Worm (Caenorhabditis elegans) whole organism, dauer: ENCODE measurements around the gene bath-44.

Source experiments
- unc-62 ChIP-seq: sonication (generic microtip); optimal IDR thresholded peaks from 2 replicates; lab custom pipeline; 2017; ENCODE audit warnings: missing biosample characterization, missing genetic modification reagents, missing genetic modification characterization

The bath-44 gene

ce11 chrII:7385442-7385841 lies 9.3 kb upstream of the bath-44 start, which contains the start of gene sre-3:
TSS of gene sre-3 (plus strand) at chrII:7385742.
- no peak for TF ChIP-seq unc-62 (GFP tag; lab: Kevin White, UChicago)

- no peak for TF ChIP-seq unc-62 (GFP tag; lab: Kevin White, UChicago)
Observed at ce11 chrII:7390335-7390734, 4.4 kb upstream of the bath-44 start.

ce11 chrII:7392052-7392694 lies 2.6 kb upstream of the bath-44 start:
- TF ChIP-seq unc-62 (GFP tag; lab: Kevin White, UChicago) = no peak

ce11 chrII:7393393-7393792 lies 1.4 kb upstream of the bath-44 start:
- TF ChIP-seq unc-62 (GFP tag; lab: Kevin White, UChicago) = no peak

- no peak for TF ChIP-seq unc-62 (GFP tag; lab: Kevin White, UChicago)
Observed at ce11 chrII:7393922-7394689, 649 bp upstream of the bath-44 start.

ce11 chrII:7396081-7396480 lies 1.3 kb downstream of the bath-44 start:
- no peak for TF ChIP-seq unc-62 (GFP tag; lab: Kevin White, UChicago)

ce11 chrII:7397273-7397840 lies 2.6 kb downstream of the bath-44 start:
- no peak for TF ChIP-seq unc-62 (GFP tag; lab: Kevin White, UChicago)

ce11 chrII:7398712-7399111 lies 4.0 kb downstream of the bath-44 start, which contains the start of gene C07D10.1:
TSS of gene C07D10.1 (plus strand) at chrII:7399012.
- no peak for TF ChIP-seq unc-62 (GFP tag; lab: Kevin White, UChicago)

ce11 chrII:7402625-7403024 lies 7.9 kb downstream of the bath-44 start, which contains the start of gene nas-7:
TSS of gene nas-7 (minus strand) at chrII:7402725.
- TF ChIP-seq unc-62 (GFP tag; lab: Kevin White, UChicago) = no peak

ce11 chrII:7404001-7404400 lies 9.2 kb downstream of the bath-44 start:
- TF ChIP-seq unc-62 (GFP tag; lab: Kevin White, UChicago) = no peak

- TF ChIP-seq unc-62 (GFP tag; lab: Kevin White, UChicago) = no peak
Observed at ce11 chrII:7405262-7405661, 10.5 kb downstream of the bath-44 start.

ce11 chrII:7406438-7406837 lies 11.7 kb downstream of the bath-44 start:
- no peak for TF ChIP-seq unc-62 (GFP tag; lab: Kevin White, UChicago)

ce11 chrII:7408192-7408591 lies 13.4 kb downstream of the bath-44 start, which contains the start of gene srd-55:
TSS of gene srd-55 (plus strand) at chrII:7408492.
- no peak for TF ChIP-seq unc-62 (GFP tag; lab: Kevin White, UChicago)

- TF ChIP-seq unc-62 (GFP tag; lab: Kevin White, UChicago) = no peak
Observed at ce11 chrII:7411930-7412329, 17.2 kb downstream of the bath-44 start, which contains the start of gene K02A2.5. TSS of gene K02A2.5 (minus strand) at chrII:7412030.

- TF ChIP-seq unc-62 (GFP tag; lab: Kevin White, UChicago) = no peak
Observed at ce11 chrII:7413275-7413674, 18.5 kb downstream of the bath-44 start.

ce11 chrII:7413764-7414163 lies 19.0 kb downstream of the bath-44 start:
- no peak for TF ChIP-seq unc-62 (GFP tag; lab: Kevin White, UChicago)
